Worm (Caenorhabditis elegans) whole organism, late embryonic: ENCODE results near the gene mcm-3AP.
A peak's percentile ranks its signal among the peaks of the same experiment; 100 is the strongest.

Source experiments
- C38D4.7 ChIP-seq: fragments of 200-800 bp; sonication (Bioruptor generic); optimal IDR thresholded peaks from 2 replicates; lab custom pipeline; 2018; ENCODE audit warnings: mild to moderate bottlenecking, missing genetic modification characterization, moderate library complexity, missing compliant biosample characterization
- T23F11.4 ChIP-seq: fragments of 200-800 bp; sonication (Bioruptor generic); optimal IDR thresholded peaks from 2 replicates; lab custom pipeline; 2018; ENCODE audit warnings: mild to moderate bottlenecking, missing genetic modification characterization, missing compliant biosample characterization
- Y22D7AL.16 ChIP-seq: sonication (generic microtip); optimal IDR thresholded peaks from 2 replicates; lab custom pipeline; 2016; ENCODE audit warnings: missing genetic modification characterization, missing compliant biosample characterization
- ahr-1 ChIP-seq: sonication (generic microtip); optimal IDR thresholded peaks from 2 replicates; lab custom pipeline; 2016; ENCODE audit warnings: missing genetic modification characterization, missing compliant biosample characterization
- ceh-18 ChIP-seq: sonication (generic microtip); optimal IDR thresholded peaks from 2 replicates; lab custom pipeline; 2016; ENCODE audit warnings: missing genetic modification characterization, missing compliant biosample characterization
- ceh-19 ChIP-seq: fragments of 200-800 bp; sonication (Bioruptor generic); optimal IDR thresholded peaks from 2 replicates; lab custom pipeline; 2018; ENCODE audit warnings: mild to moderate bottlenecking, missing genetic modification characterization, missing compliant biosample characterization
- ceh-2 ChIP-seq: sonication (generic microtip); optimal IDR thresholded peaks from 2 replicates; lab custom pipeline; 2016; ENCODE audit warnings: missing genotype, missing genetic modification characterization, missing compliant biosample characterization
- ceh-22 ChIP-seq: sonication (generic microtip); optimal IDR thresholded peaks from 2 replicates; lab custom pipeline; 2017; ENCODE audit warnings: missing biosample characterization, missing genetic modification characterization
- ceh-30 ChIP-seq: fragments of 150-350 bp; optimal IDR thresholded peaks from 2 replicates; lab custom pipeline; 2014; ENCODE audit warnings: missing biosample characterization, missing genetic modification characterization
- ceh-34 ChIP-seq: sonication (generic microtip); optimal IDR thresholded peaks from 2 replicates; lab custom pipeline; 2016; ENCODE audit warnings: mild to moderate bottlenecking, missing genetic modification characterization, missing compliant biosample characterization
- ceh-48 ChIP-seq: sonication (generic microtip); optimal IDR thresholded peaks from 2 replicates; lab custom pipeline; 2016; ENCODE audit warnings: missing genetic modification characterization, inconsistent platforms, missing compliant biosample characterization
- ceh-6 ChIP-seq: fragments of 200-800 bp; sonication (Bioruptor generic); optimal IDR thresholded peaks from 2 replicates; lab custom pipeline; 2018; ENCODE audit warnings: mild to moderate bottlenecking, missing genetic modification characterization, missing compliant biosample characterization
- dmd-4 ChIP-seq: sonication (generic microtip); optimal IDR thresholded peaks from 2 replicates; lab custom pipeline; 2016; ENCODE audit warnings: borderline replicate concordance, missing genetic modification characterization, missing compliant biosample characterization
- dve-1 ChIP-seq: sonication (generic microtip); optimal IDR thresholded peaks from 2 replicates; lab custom pipeline; 2017; ENCODE audit warnings: antibody characterized with exemption, mild to moderate bottlenecking, missing genetic modification characterization, missing compliant biosample characterization
- elt-2 ChIP-seq: sonication (generic microtip); optimal IDR thresholded peaks from 2 replicates; lab custom pipeline; 2016; ENCODE audit warnings: missing genetic modification reagents, missing genetic modification characterization, missing compliant biosample characterization
- fkh-10 ChIP-seq: fragments of 150-350 bp; optimal IDR thresholded peaks from 2 replicates; lab custom pipeline; 2014; ENCODE audit warnings: missing biosample characterization, missing genetic modification reagents, missing genetic modification characterization
- fkh-6 ChIP-seq: sonication (generic microtip); optimal IDR thresholded peaks from 2 replicates; lab custom pipeline; 2016; ENCODE audit warnings: missing genetic modification characterization, missing compliant biosample characterization
- hlh-13 ChIP-seq: fragments of 200-800 bp; sonication (Bioruptor generic); optimal IDR thresholded peaks from 2 replicates; lab custom pipeline; 2018; ENCODE audit warnings: mild to moderate bottlenecking, missing genetic modification characterization, missing compliant biosample characterization
- hlh-6 ChIP-seq: sonication (generic microtip); optimal IDR thresholded peaks from 2 replicates; lab custom pipeline; 2016; ENCODE audit warnings: missing genotype, missing genetic modification characterization, missing compliant biosample characterization
- lin-11 ChIP-seq: fragments of 200-800 bp; sonication (Bioruptor generic); optimal IDR thresholded peaks from 2 replicates; lab custom pipeline; 2018; ENCODE audit warnings: mild to moderate bottlenecking, missing genetic modification characterization, missing compliant biosample characterization
- madf-2 ChIP-seq: sonication (generic microtip); optimal IDR thresholded peaks from 2 replicates; lab custom pipeline; 2017; ENCODE audit warnings: missing genetic modification characterization, missing compliant biosample characterization
- nfya-1 ChIP-seq: sonication (generic microtip); optimal IDR thresholded peaks from 2 replicates; lab custom pipeline; 2017; ENCODE audit warnings: missing genetic modification characterization, mild to moderate bottlenecking, missing compliant biosample characterization, antibody characterized with exemption, moderate library complexity
- odd-2 ChIP-seq: sonication (generic microtip); optimal IDR thresholded peaks from 2 replicates; lab custom pipeline; 2017; ENCODE audit warnings: antibody characterized with exemption, mild to moderate bottlenecking, missing genetic modification characterization, missing compliant biosample characterization
- pha-2 ChIP-seq: sonication (generic microtip); optimal IDR thresholded peaks from 2 replicates; lab custom pipeline; 2017; ENCODE audit warnings: mild to moderate bottlenecking, missing genetic modification characterization, missing compliant biosample characterization
- pha-4 ChIP-seq: fragments of 150-350 bp; optimal IDR thresholded peaks from 2 replicates; lab custom pipeline; 2018; ENCODE audit warnings: missing biosample characterization, missing genetic modification reagents, missing genetic modification characterization
- pqm-1 ChIP-seq: sonication (generic microtip); optimal IDR thresholded peaks from 2 replicates; lab custom pipeline; 2016; ENCODE audit warnings: missing genetic modification characterization, missing compliant biosample characterization
- pros-1 ChIP-seq: fragments of 150-350 bp; optimal IDR thresholded peaks from 2 replicates; lab custom pipeline; 2014; ENCODE audit warnings: missing biosample characterization, missing genetic modification reagents, missing genetic modification characterization
- ref-2 ChIP-seq: sonication (generic microtip); optimal IDR thresholded peaks from 2 replicates; lab custom pipeline; 2016; ENCODE audit warnings: missing genetic modification characterization, missing compliant biosample characterization
- rnt-1 ChIP-seq: sonication (generic microtip); optimal IDR thresholded peaks from 2 replicates; lab custom pipeline; 2016; ENCODE audit warnings: missing genetic modification characterization, missing compliant biosample characterization
- sdc-2 ChIP-seq: sonication (generic microtip); optimal IDR thresholded peaks from 2 replicates; lab custom pipeline; 2016; ENCODE audit warnings: missing genotype, missing genetic modification characterization, missing compliant biosample characterization
- sox-2 ChIP-seq: fragments of 200-800 bp; sonication (Bioruptor generic); IDR thresholded peaks from 2 replicates; pipeline ENCODE4 v1.3.6; 2022; ENCODE audit warnings: missing genetic modification reagents, missing genetic modification characterization, missing compliant biosample characterization
- sox-4 ChIP-seq: sonication (generic microtip); optimal IDR thresholded peaks from 2 replicates; lab custom pipeline; 2017; ENCODE audit warnings: mild to moderate bottlenecking, missing genetic modification characterization, inconsistent platforms, missing compliant biosample characterization
- syd-9 ChIP-seq: sonication (generic microtip); optimal IDR thresholded peaks from 2 replicates; lab custom pipeline; 2016; ENCODE audit warnings: mild to moderate bottlenecking, missing genetic modification characterization, moderate library complexity, missing compliant biosample characterization
- ttx-3 ChIP-seq: sonication (generic microtip); optimal IDR thresholded peaks from 2 replicates; lab custom pipeline; 2016; ENCODE audit warnings: missing genetic modification reagents, missing genetic modification characterization, missing compliant biosample characterization
- unc-42 ChIP-seq: sonication (generic microtip); optimal IDR thresholded peaks from 2 replicates; lab custom pipeline; 2016; ENCODE audit warnings: missing genotype, missing genetic modification characterization, missing compliant biosample characterization
- ztf-16 ChIP-seq: sonication (generic microtip); optimal IDR thresholded peaks from 2 replicates; lab custom pipeline; 2017; ENCODE audit warnings: missing genetic modification characterization, missing compliant biosample characterization

Gene mcm-3AP

ce11 chrIV:7910197-7910735 is 38.2 kb upstream of the mcm-3AP start, which contains the start of the genes npp-27 and ntl-4:
Gene npp-27 (minus strand): TSS chrIV:7910247.
Gene ntl-4 (plus strand): TSS chrIV:7910575.
- no peak for TF ChIP-seq madf-2 (tag; lab: Kevin White, UChicago)
- no peak for TF ChIP-seq ahr-1 (tag; lab: Kevin White, UChicago)
- no peak for TF ChIP-seq ref-2 (tag; lab: Kevin White, UChicago)
- no peak for TF ChIP-seq T23F11.4 (GFP tag; lab: Kevin White, UChicago)
- peak; percentile 4 for TF ChIP-seq nfya-1 (tag; lab: Kevin White, UChicago)
- TF ChIP-seq ceh-48 (tag; lab: Kevin White, UChicago): peak; percentile 24
- TF ChIP-seq, all 69 proteins: peak for 2

ce11 chrIV:7914991-7915390 is 33.5 kb upstream of the mcm-3AP start, which contains the start of gene C49H3.4:
Gene C49H3.4 (plus strand): TSS chrIV:7915291.
- TF ChIP-seq ceh-19 (GFP tag; lab: Kevin White, UChicago) (no peak), syd-9 (tag; lab: Kevin White, UChicago) (no peak), C38D4.7 (no peak), sdc-2 (tag; lab: Kevin White, UChicago) (no peak), ceh-34 (tag; lab: Kevin White, UChicago) (no peak), ref-2 (tag; lab: Kevin White, UChicago) (no peak), madf-2 (tag; lab: Kevin White, UChicago) (no peak), lin-11 (tag; lab: Kevin White, UChicago) (no peak), ceh-22 (tag; lab: Kevin White, UChicago) (no peak), fkh-10 (GFP tag; lab: Kevin White, UChicago) (no peak), pha-4 (no peak), rnt-1 (tag; lab: Kevin White, UChicago) (no peak), nfya-1 (tag; lab: Kevin White, UChicago) (no peak), pros-1 (tag; lab: Kevin White, UChicago) (no peak), sox-4 (no peak), unc-42 (tag; lab: Kevin White, UChicago) (no peak)

- TF ChIP-seq ceh-18 (tag; lab: Kevin White, UChicago) (no peak), dve-1 (tag; lab: Kevin White, UChicago) (no peak), ceh-6 (GFP tag; lab: Kevin White, UChicago) (no peak)
- TF ChIP-seq, all 69 proteins: peak for 0
Measured at ce11 chrIV:7916907-7917306, 31.6 kb upstream of the mcm-3AP start.

- TF ChIP-seq fkh-10 (GFP tag; lab: Kevin White, UChicago) (no peak), odd-2 (no peak), dve-1 (tag; lab: Kevin White, UChicago) (no peak), ceh-18 (tag; lab: Kevin White, UChicago) (no peak), ceh-48 (tag; lab: Kevin White, UChicago) (no peak), hlh-13 (GFP tag; lab: Kevin White, UChicago) (no peak), ceh-2 (tag; lab: Kevin White, UChicago) (no peak), ttx-3 (tag; lab: Kevin White, UChicago) (no peak), fkh-6 (tag; lab: Kevin White, UChicago) (no peak), sox-2 (GFP tag; lab: Robert Waterston, UW) (no peak), pha-2 (no peak), ceh-30 (no peak), elt-2 (no peak)
Measured at ce11 chrIV:7917881-7918280, 30.6 kb upstream of the mcm-3AP start.

ce11 chrIV:7920126-7920525 is 28.3 kb upstream of the mcm-3AP start, which contains the start of gene C49H3.16:
Gene C49H3.16 (plus strand): TSS chrIV:7920426.
- TF ChIP-seq ahr-1 (tag; lab: Kevin White, UChicago) (no peak), dmd-4 (tag; lab: Kevin White, UChicago) (no peak), ceh-30 (no peak), C38D4.7 (no peak), sox-2 (GFP tag; lab: Robert Waterston, UW) (no peak), dve-1 (tag; lab: Kevin White, UChicago) (no peak), ztf-16 (tag; lab: Kevin White, UChicago) (no peak), hlh-6 (tag; lab: Kevin White, UChicago) (no peak), pqm-1 (tag; lab: Kevin White, UChicago) (no peak), Y22D7AL.16 (tag; lab: Kevin White, UChicago) (no peak), T23F11.4 (GFP tag; lab: Kevin White, UChicago) (no peak)
